Worm (Caenorhabditis elegans) whole organism, L4 larva: ENCODE results near the gene msp-64.
A peak's percentile ranks its signal among the peaks of the same experiment; 100 is the strongest.

ENCODE experiments used
- F10B5.3 ChIP-seq: sonication (generic microtip); optimal IDR thresholded peaks from 2 replicates; lab custom pipeline; 2016; ENCODE audit warnings: mild to moderate bottlenecking, missing genetic modification characterization, missing compliant biosample characterization
- F26F4.8 ChIP-seq: fragments of 200-800 bp; sonication (Bioruptor generic); conservative IDR thresholded peaks from 2 replicates; pipeline ENCODE4 v1.3.6; 2022; ENCODE audit warnings: missing genetic modification characterization, missing compliant biosample characterization
- F44E2.7 ChIP-seq: fragments of 200-800 bp; sonication (Bioruptor generic); IDR thresholded peaks from 2 replicates; pipeline ENCODE4 v2.1.2; 2022; ENCODE audit warnings: missing genetic modification characterization, missing compliant biosample characterization
- F49E8.2 ChIP-seq: sonication (generic microtip); optimal IDR thresholded peaks from 2 replicates; lab custom pipeline; 2016; ENCODE audit warnings: missing compliant biosample characterization, mild to moderate bottlenecking, missing genetic modification characterization, borderline replicate concordance
- Y48G9A.11 ChIP-seq: fragments of 200-800 bp; sonication (Bioruptor generic); IDR thresholded peaks from 2 replicates; pipeline ENCODE4 v1.3.6; 2022; ENCODE audit warnings: missing genetic modification reagents, missing genetic modification characterization, missing compliant biosample characterization
- ZK546.5 ChIP-seq, 2 experiments: sonication (generic microtip); optimal IDR thresholded peaks; 2 replicates each; lab custom pipeline; 2017; ENCODE audit warnings: missing biosample characterization in 2 of 2, missing genetic modification characterization in 2 of 2
- aha-1 ChIP-seq: fragments of 150-350 bp; peaks from one replicate; lab custom pipeline; 2014; ENCODE audit warnings: missing biosample characterization, missing genetic modification characterization
- ceh-20 ChIP-seq: fragments of 200-800 bp; sonication (Bioruptor generic); IDR thresholded peaks from 2 replicates; pipeline ENCODE4 v1.3.6; 2022; ENCODE audit warnings: missing genetic modification reagents, missing genetic modification characterization, missing compliant biosample characterization
- ceh-28 ChIP-seq: fragments of 150-350 bp; optimal IDR thresholded peaks from 2 replicates; lab custom pipeline; 2014; ENCODE audit warnings: missing biosample characterization, missing genetic modification reagents, missing genetic modification characterization
- ceh-32 ChIP-seq: sonication (generic microtip); optimal IDR thresholded peaks from 2 replicates; lab custom pipeline; 2016; ENCODE audit warnings: mild to moderate bottlenecking, missing genetic modification characterization, missing compliant biosample characterization; ENCODE audit not compliant: poor library complexity
- ceh-62 ChIP-seq: sonication (generic microtip); optimal IDR thresholded peaks from 2 replicates; lab custom pipeline; 2017; ENCODE audit warnings: missing biosample characterization, missing genetic modification characterization
- cey-2 ChIP-seq: sonication (generic microtip); optimal IDR thresholded peaks from 3 replicates; lab custom pipeline; 2017; ENCODE audit warnings: missing genetic modification characterization, mild to moderate bottlenecking, missing compliant biosample characterization, antibody characterized with exemption, borderline replicate concordance; ENCODE audit not compliant: insufficient read depth
- ctbp-1 ChIP-seq: fragments of 200-800 bp; sonication (Bioruptor generic); IDR thresholded peaks from 2 replicates; pipeline ENCODE4 v1.3.6; 2022; ENCODE audit warnings: missing genetic modification reagents, missing genetic modification characterization, missing compliant biosample characterization
- daf-16 ChIP-seq, 3 experiments: sonication (generic microtip); optimal IDR thresholded peaks; 2 replicates each; lab custom pipeline; 2016 to 2017; ENCODE audit warnings: missing genetic modification characterization in 3 of 3, missing genetic modification reagents in 3 of 3, mild to moderate bottlenecking in 2 of 3, missing compliant biosample characterization in 2 of 3, missing biosample characterization in 1 of 3, moderate library complexity in 1 of 3
- dmd-6 ChIP-seq: fragments of 200-800 bp; sonication (Bioruptor generic); IDR thresholded peaks from 2 replicates; pipeline ENCODE4 v1.3.6; 2022; ENCODE audit warnings: missing genetic modification reagents, missing genetic modification characterization, missing compliant biosample characterization
- dmd-9 ChIP-seq: fragments of 200-800 bp; sonication (Bioruptor generic); IDR thresholded peaks from 2 replicates; pipeline ENCODE4 v1.3.6; 2022; ENCODE audit warnings: missing genetic modification reagents, missing genetic modification characterization, missing compliant biosample characterization
- dpl-1 ChIP-seq: fragments of 150-350 bp; optimal IDR thresholded peaks from 2 replicates; lab custom pipeline; 2014; ENCODE audit warnings: missing biosample characterization, missing genetic modification reagents, missing genetic modification characterization
- dve-1 ChIP-seq: sonication (generic microtip); optimal IDR thresholded peaks from 2 replicates; lab custom pipeline; 2017; ENCODE audit warnings: antibody characterized with exemption, mild to moderate bottlenecking, missing genetic modification characterization, missing compliant biosample characterization; ENCODE audit not compliant: insufficient read depth
- fos-1 ChIP-seq: fragments of 150-350 bp; optimal IDR thresholded peaks from 2 replicates; lab custom pipeline; 2014; ENCODE audit warnings: missing biosample characterization, missing genetic modification characterization
- hlh-11 ChIP-seq: fragments of 200-800 bp; sonication (Bioruptor generic); optimal IDR thresholded peaks from 2 replicates; lab custom pipeline; 2018; ENCODE audit warnings: mild to moderate bottlenecking, missing genetic modification characterization, missing compliant biosample characterization
- lin-1 ChIP-seq: fragments of 200-800 bp; sonication (Bioruptor generic); IDR thresholded peaks from 2 replicates; pipeline ENCODE4 v1.3.6; 2022; ENCODE audit warnings: missing genetic modification reagents, missing genetic modification characterization, missing compliant biosample characterization
- lin-29 ChIP-seq: fragments of 200-800 bp; sonication (Bioruptor generic); IDR thresholded peaks from 2 replicates; pipeline ENCODE4 v1.3.6; 2022; ENCODE audit warnings: missing genetic modification reagents, missing genetic modification characterization, missing compliant biosample characterization
- lin-38 ChIP-seq: fragments of 200-800 bp; sonication (Bioruptor generic); IDR thresholded peaks from 2 replicates; pipeline ENCODE4 v1.3.6; 2022; ENCODE audit warnings: missing genetic modification reagents, missing genetic modification characterization, missing compliant biosample characterization
- lin-39 ChIP-seq: fragments of 150-350 bp; optimal IDR thresholded peaks from 2 replicates; lab custom pipeline; 2014; ENCODE audit warnings: missing biosample characterization, missing genetic modification reagents, missing genetic modification characterization
- madf-5 ChIP-seq, 2 experiments: fragments of 200-800 bp; sonication (Bioruptor generic); IDR thresholded peaks; 2 replicates each; pipeline ENCODE4 v1.3.6; 2022; ENCODE audit warnings: missing compliant biosample characterization in 2 of 2, missing genetic modification characterization in 2 of 2
- madf-9 ChIP-seq: fragments of 200-800 bp; sonication (Bioruptor generic); conservative IDR thresholded peaks from 2 replicates; pipeline ENCODE4 v1.3.6; 2022; ENCODE audit warnings: missing genetic modification reagents, missing genetic modification characterization, missing compliant biosample characterization
- mep-1 ChIP-seq: fragments of 150-350 bp; sonication (generic microtip); optimal IDR thresholded peaks from 3 replicates; lab custom pipeline; 2014; ENCODE audit warnings: missing biosample characterization, missing genetic modification characterization
- mes-2 ChIP-seq: sonication (generic microtip); optimal IDR thresholded peaks from 2 replicates; lab custom pipeline; 2016; ENCODE audit warnings: missing genotype, mild to moderate bottlenecking, missing genetic modification characterization, missing compliant biosample characterization; ENCODE audit not compliant: poor library complexity, severe bottlenecking
- mxl-2 ChIP-seq: fragments of 200-800 bp; sonication (Bioruptor generic); conservative IDR thresholded peaks from 2 replicates; pipeline ENCODE4 v1.3.6; 2022; ENCODE audit warnings: missing genetic modification reagents, missing genetic modification characterization, missing compliant biosample characterization
- mxl-3 ChIP-seq: fragments of 200-800 bp; sonication (Bioruptor generic); optimal IDR thresholded peaks from 2 replicates; lab custom pipeline; 2018; ENCODE audit warnings: mild to moderate bottlenecking, missing genetic modification characterization, missing compliant biosample characterization
- nhr-102 ChIP-seq: sonication (generic microtip); optimal IDR thresholded peaks from 2 replicates; lab custom pipeline; 2016; ENCODE audit warnings: mild to moderate bottlenecking, missing genetic modification characterization, moderate library complexity, missing compliant biosample characterization
- nhr-111 ChIP-seq: fragments of 200-800 bp; sonication (Bioruptor generic); optimal IDR thresholded peaks from 2 replicates; lab custom pipeline; 2018; ENCODE audit warnings: mild to moderate bottlenecking, missing genetic modification characterization, missing compliant biosample characterization
- nhr-25 ChIP-seq: sonication (generic microtip); optimal IDR thresholded peaks from 2 replicates; lab custom pipeline; 2017; ENCODE audit warnings: missing genetic modification characterization, mild to moderate bottlenecking, missing compliant biosample characterization, antibody characterized with exemption, moderate library complexity, borderline replicate concordance; ENCODE audit not compliant: insufficient read depth
- nhr-28 ChIP-seq: fragments of 150-350 bp; optimal IDR thresholded peaks from 2 replicates; lab custom pipeline; 2014; ENCODE audit warnings: missing biosample characterization, missing genetic modification characterization
- nhr-42 ChIP-seq: fragments of 200-800 bp; sonication (Bioruptor generic); IDR thresholded peaks from 2 replicates; pipeline ENCODE4 v1.3.6; 2022; ENCODE audit warnings: missing genetic modification characterization, missing compliant biosample characterization
- pha-4 ChIP-seq, 2 experiments: fragments of 150-350 bp in 1 of 2; fragments of 200-800 bp in 1 of 2; sonication (Bioruptor generic) in 1 of 2; IDR thresholded peaks in 1 of 2; optimal IDR thresholded peaks in 1 of 2; 2 replicates each; pipeline versions ENCODE4 v1.3.6 to Lab custom; 2014 to 2022; ENCODE audit warnings: missing genetic modification characterization in 2 of 2, missing genetic modification reagents in 2 of 2, missing biosample characterization in 1 of 2, missing compliant biosample characterization in 1 of 2
- rbr-2 ChIP-seq: sonication (generic microtip); optimal IDR thresholded peaks from 2 replicates; lab custom pipeline; 2016; ENCODE audit warnings: missing genotype, missing genetic modification characterization, missing compliant biosample characterization
- saeg-2 ChIP-seq: fragments of 200-800 bp; sonication (Bioruptor generic); IDR thresholded peaks from 2 replicates; pipeline ENCODE4 v1.3.6; 2022; ENCODE audit warnings: missing genetic modification reagents, missing genetic modification characterization, missing compliant biosample characterization
- snpc-1.2 ChIP-seq: fragments of 200-800 bp; sonication (Bioruptor generic); IDR thresholded peaks from 2 replicates; pipeline ENCODE4 v1.3.6; 2022; ENCODE audit warnings: missing genetic modification reagents, missing genetic modification characterization, missing compliant biosample characterization
- snpc-4 ChIP-seq: fragments of 150-350 bp; optimal IDR thresholded peaks from 2 replicates; lab custom pipeline; 2014; ENCODE audit warnings: missing biosample characterization, missing genetic modification characterization
- spr-1 ChIP-seq: sonication (generic microtip); optimal IDR thresholded peaks from 2 replicates; lab custom pipeline; 2016; ENCODE audit warnings: mild to moderate bottlenecking, missing genetic modification characterization, missing compliant biosample characterization
- unc-62 ChIP-seq, 3 experiments: fragments of 150-350 bp in 1 of 3; sonication (generic microtip); optimal IDR thresholded peaks in 2 of 3; peaks in 1 of 3; 1 replicate in 1 of 3; 2 replicates in 2 of 3; lab custom pipeline; 2014 to 2017; ENCODE audit warnings: missing biosample characterization in 3 of 3, missing genetic modification characterization in 3 of 3, missing genetic modification reagents in 3 of 3, missing genotype in 1 of 3
- zfp-3 ChIP-seq: fragments of 200-800 bp; sonication (Bioruptor generic); conservative IDR thresholded peaks from 2 replicates; pipeline ENCODE4 v1.3.6; 2022; ENCODE audit warnings: missing genetic modification reagents, missing genetic modification characterization, missing compliant biosample characterization
- zip-11 ChIP-seq: fragments of 200-800 bp; sonication (Bioruptor generic); IDR thresholded peaks from 2 replicates; pipeline ENCODE4 v1.3.6; 2022; ENCODE audit warnings: missing genetic modification characterization, missing compliant biosample characterization
- zip-2 ChIP-seq: fragments of 150-350 bp; optimal IDR thresholded peaks from 2 replicates; lab custom pipeline; 2014; ENCODE audit warnings: missing biosample characterization, missing genetic modification characterization
- ztf-11 ChIP-seq: fragments of 150-350 bp; optimal IDR thresholded peaks from 2 replicates; lab custom pipeline; 2014; ENCODE audit warnings: missing biosample characterization, missing genetic modification characterization

Gene msp-64

DNA sequence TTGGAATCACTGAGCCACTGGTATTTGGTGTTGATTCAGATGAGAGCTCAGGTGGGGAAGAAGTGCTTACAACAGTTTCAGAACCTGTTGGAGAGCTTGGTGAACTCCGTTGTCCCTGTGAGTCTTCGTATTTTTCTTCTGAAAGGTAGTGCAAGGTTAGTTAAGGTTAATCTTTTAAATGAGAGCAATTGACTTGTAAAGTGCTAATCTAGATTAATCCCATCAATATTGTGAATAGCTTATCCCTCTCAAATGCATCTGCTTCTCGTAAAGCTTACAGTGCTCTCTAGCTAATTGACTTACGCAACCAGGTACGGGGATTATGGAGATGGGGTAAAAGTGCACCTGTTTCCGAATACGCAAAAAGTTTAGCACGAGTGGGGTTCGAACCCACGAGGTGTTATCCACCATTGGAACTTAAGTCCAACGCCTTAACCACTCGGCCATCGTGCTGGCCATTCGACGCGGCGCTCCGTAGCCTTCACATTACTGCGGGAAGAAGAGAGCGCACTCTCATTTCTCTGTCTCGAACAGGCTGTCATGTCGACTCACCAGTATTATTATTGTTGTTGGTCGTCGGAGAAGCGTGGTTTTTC is 37.5 kb downstream of the msp-64 start (continued):
- TF ChIP-seq spr-1 (tag; lab: Kevin White, UChicago) (peak; percentile 23), lin-39 (tag; lab: Kevin White, UChicago) (no peak), dve-1 (peak; percentile 41), saeg-2 (GFP tag; lab: Robert Waterston, UW) (0 out of 2 replicates have a peak, but pooled peaks have one; percentile 43), mep-1 (tag; lab: Kevin White, UChicago) (peak; percentile 62), F44E2.7 (0 out of 2 replicates have a peak, but pooled peaks have one; percentile 75), pha-4 (GFP tag; IDR thresholded peaks at IDR 0.05; lab: Robert Waterston, UW) (peak; percentile 66; the same call in 1 of the 2 replicates), pha-4 (tag; optimal IDR thresholded peaks at IDR 0.05; lab: Kevin White, UChicago) (no peak), mes-2 (peak; percentile 77), dmd-6 (GFP tag; lab: Robert Waterston, UW) (peak; percentile 58), F10B5.3 (tag; lab: Kevin White, UChicago) (peak; percentile 14), nhr-25 (tag; lab: Kevin White, UChicago) (no peak), zip-11 (0 out of 2 replicates have a peak, but pooled peaks have one; percentile 32), fos-1 (tag; lab: Kevin White, UChicago) (no peak), dpl-1 (no peak), zip-2 (tag; lab: Kevin White, UChicago) (no peak), hlh-11 (tag; lab: Kevin White, UChicago) (peak; percentile 11), madf-9 (GFP tag; lab: Robert Waterston, UW) (peak; percentile 73), dmd-9 (peak; percentile 63), ctbp-1 (GFP tag; lab: Robert Waterston, UW) (peak; percentile 70), Y48G9A.11 (peak; percentile 59; the same call in 1 of the 2 replicates), zfp-3 (GFP tag; lab: Robert Waterston, UW) (0 out of 2 replicates have a peak, but pooled peaks have one; percentile 54), ceh-32 (no peak), lin-1 (no peak), cey-2 (tag; lab: Kevin White, UChicago) (no peak), lin-29 (GFP tag; lab: Robert Waterston, UW) (0 out of 2 replicates have a peak, but pooled peaks have one; percentile 27), F26F4.8 (GFP tag; lab: Robert Waterston, UW) (0 out of 2 replicates have a peak, but pooled peaks have one; percentile 10), mxl-3 (peak; percentile 57), F49E8.2 (tag; lab: Kevin White, UChicago) (no peak), ceh-20 (peak; percentile 64; the same call in 1 of the 2 replicates), ZK546.5 (tag; optimal IDR thresholded peaks at IDR 0.05; lab: Kevin White, UChicago) (no peak), snpc-1.2 (GFP tag; lab: Robert Waterston, UW) (peak; percentile 65; the same call in 1 of the 2 replicates), mxl-2 (no peak), nhr-102 (peak; percentile 14), nhr-111 (GFP tag; lab: Kevin White, UChicago) (no peak), nhr-28 (tag; lab: Kevin White, UChicago) (peak; percentile 34), lin-38 (peak; percentile 72), unc-62 (GFP tag; optimal IDR thresholded peaks at IDR 0.05 in 1 of 2; lab: Kevin White, UChicago) (peak in 1 of 2 experiments; percentile 93), unc-62 (tag; optimal IDR thresholded peaks at IDR 0.05; lab: Kevin White, UChicago) (no peak), snpc-4 (tag; lab: Kevin White, UChicago) (no peak), ceh-62 (no peak), aha-1 (tag; lab: Kevin White, UChicago) (peak; percentile 10), ztf-11 (tag; lab: Kevin White, UChicago) (no peak), nhr-42 (no peak), madf-5 (GFP tag; IDR thresholded peaks at IDR 0.05; lab: Robert Waterston, UW) (0 out of 4 replicates have a peak, but pooled peaks of 1 of the 2 experiments have one; percentile 15), ceh-28 (tag; lab: Kevin White, UChicago) (no peak), rbr-2 (tag; lab: Kevin White, UChicago) (peak; percentile 49), daf-16 (GFP tag; optimal IDR thresholded peaks at IDR 0.05; lab: Kevin White, UChicago) (peak in 1 of 2 experiments; percentile 33), daf-16 (tag; optimal IDR thresholded peaks at IDR 0.05; lab: Kevin White, UChicago) (no peak)
